Fruit fly (Drosophila melanogaster) whole organism, embryonic: ENCODE measurements around the gene CAHbeta.

Source experiments
- Ada2b ChIP-seq: fragments of 200-800 bp; sonication (Bioruptor generic); IDR thresholded peaks from 2 replicates; pipeline ENCODE4 v1.3.6; 2022; ENCODE audit warnings: missing biosample characterization, missing genetic modification characterization
- Awh ChIP-seq: fragments of 200-800 bp; sonication (Bioruptor generic); IDR thresholded peaks from 2 replicates; pipeline ENCODE4, ENCODE4 v1.3.6; 2022; ENCODE audit warnings: missing biosample characterization, missing genetic modification characterization
- Bdp1 ChIP-seq: fragments of 200-800 bp; sonication (Bioruptor generic); optimal IDR thresholded peaks from 3 replicates; lab custom pipeline; 2016; ENCODE audit warnings: missing biosample characterization, missing genetic modification characterization
- Blimp-1 ChIP-seq: fragments of 200-800 bp; sonication (Bioruptor generic); optimal IDR thresholded peaks from 3 replicates; lab custom pipeline; 2018; ENCODE audit warnings: missing biosample characterization, missing genetic modification characterization, mild to moderate bottlenecking, moderate library complexity, missing genetic modification reagents
- CG10565 ChIP-seq: fragments of 200-800 bp; sonication (Bioruptor generic); optimal IDR thresholded peaks from 3 replicates; lab custom pipeline; 2016; ENCODE audit warnings: missing biosample characterization, mild to moderate bottlenecking, missing genetic modification characterization
- CG12236 ChIP-seq: fragments of 200-800 bp; sonication (Bioruptor generic); optimal IDR thresholded peaks from 2 replicates; lab custom pipeline; 2016; ENCODE audit warnings: missing biosample characterization, missing genetic modification characterization
- CG14014 ChIP-seq: fragments of 200-800 bp; sonication (Bioruptor generic); IDR thresholded peaks from 2 replicates; pipeline ENCODE4 v1.3.6; 2022; ENCODE audit warnings: missing biosample characterization, missing genetic modification characterization
- CG17361 ChIP-seq: fragments of 200-800 bp; sonication (Bioruptor generic); IDR thresholded peaks from 3 replicates; pipeline ENCODE4 v1.3.6; 2022; ENCODE audit warnings: missing biosample characterization, missing genetic modification characterization
- CG17829 ChIP-seq: fragments of 200-800 bp; optimal IDR thresholded peaks from 2 replicates; lab custom pipeline; 2019; ENCODE audit warnings: missing biosample characterization, mild to moderate bottlenecking, missing genetic modification characterization, moderate library complexity
- CG2199 ChIP-seq: fragments of 200-800 bp; sonication (Bioruptor generic); IDR thresholded peaks from 3 replicates; pipeline ENCODE4 v1.3.6; 2022; ENCODE audit warnings: missing biosample characterization, missing genetic modification characterization
- CG33213 ChIP-seq: fragments of 200-800 bp; sonication (Bioruptor generic); optimal IDR thresholded peaks from 3 replicates; lab custom pipeline; 2016; ENCODE audit warnings: missing biosample characterization, missing genetic modification characterization
- CG3995 ChIP-seq: fragments of 200-800 bp; sonication (Bioruptor generic); optimal IDR thresholded peaks from 3 replicates; lab custom pipeline; 2016; ENCODE audit warnings: missing biosample characterization, missing genetic modification characterization
- CG5180 ChIP-seq: fragments of 200-800 bp; sonication (Bioruptor generic); optimal IDR thresholded peaks from 3 replicates; lab custom pipeline; 2017; ENCODE audit warnings: missing biosample characterization, missing genetic modification characterization, mild to moderate bottlenecking, moderate library complexity, missing genetic modification reagents
- CG6254 ChIP-seq: fragments of 200-800 bp; sonication (Bioruptor generic); optimal IDR thresholded peaks from 3 replicates; lab custom pipeline; 2017; ENCODE audit warnings: mild to moderate bottlenecking, missing biosample characterization, missing genetic modification reagents, missing genetic modification characterization
- CG6765 ChIP-seq: fragments of 200-800 bp; sonication (Bioruptor generic); optimal IDR thresholded peaks from 3 replicates; lab custom pipeline; 2017; ENCODE audit warnings: missing biosample characterization, mild to moderate bottlenecking, missing genetic modification characterization
- CG7987 ChIP-seq: fragments of 200-800 bp; sonication (Bioruptor generic); optimal IDR thresholded peaks from 2 replicates; lab custom pipeline; 2018; ENCODE audit warnings: missing biosample characterization, mild to moderate bottlenecking, missing genetic modification characterization, moderate library complexity
- CG8924 ChIP-seq: fragments of 200-800 bp; optimal IDR thresholded peaks from 3 replicates; lab custom pipeline; 2019; ENCODE audit warnings: missing biosample characterization, mild to moderate bottlenecking, missing genetic modification characterization, moderate library complexity
- CHES-1-like ChIP-seq: fragments of 200-800 bp; sonication (Bioruptor generic); optimal IDR thresholded peaks from 2 replicates; lab custom pipeline; 2016; ENCODE audit warnings: missing biosample characterization, missing genetic modification characterization
- Chrac-16 ChIP-seq: fragments of 200-800 bp; sonication (Bioruptor generic); optimal IDR thresholded peaks from 3 replicates; lab custom pipeline; 2016; ENCODE audit warnings: missing biosample characterization, missing genetic modification characterization
- Dad ChIP-seq: fragments of 200-800 bp; sonication (Bioruptor generic); optimal IDR thresholded peaks from 3 replicates; lab custom pipeline; 2016; ENCODE audit warnings: missing biosample characterization, missing genetic modification characterization
- Dip2 ChIP-seq: fragments of 200-800 bp; sonication (Bioruptor generic); IDR thresholded peaks from 2 replicates; pipeline ENCODE4 v1.3.6; 2022; ENCODE audit warnings: missing biosample characterization, missing genetic modification characterization
- Doc2 ChIP-seq: fragments of 200-800 bp; sonication (Bioruptor generic); IDR thresholded peaks from 2 replicates; pipeline ENCODE4 v1.3.6; 2022; ENCODE audit warnings: missing biosample characterization, missing genetic modification characterization
- Doc3 ChIP-seq: fragments of 200-800 bp; sonication (Bioruptor generic); IDR thresholded peaks from 3 replicates; pipeline ENCODE4 v1.3.6; 2022; ENCODE audit warnings: missing biosample characterization, missing genetic modification characterization; ENCODE audit not compliant: partially characterized antibody
- Elba2 ChIP-seq: fragments of 200-800 bp; sonication (Bioruptor generic); optimal IDR thresholded peaks from 3 replicates; lab custom pipeline; 2016; ENCODE audit warnings: missing biosample characterization, missing genetic modification characterization
- HLH4C ChIP-seq: fragments of 200-800 bp; sonication (Bioruptor generic); IDR thresholded peaks from 3 replicates; pipeline ENCODE4 v1.3.6; 2022; ENCODE audit warnings: missing biosample characterization, missing genetic modification characterization; ENCODE audit not compliant: partially characterized antibody
- Hmr ChIP-seq: fragments of 200-800 bp; sonication (Bioruptor generic); optimal IDR thresholded peaks from 3 replicates; lab custom pipeline; 2017; ENCODE audit warnings: mild to moderate bottlenecking, missing biosample characterization, missing genetic modification reagents, missing genetic modification characterization
- Mad ChIP-seq: fragments of 200-800 bp; sonication (Bioruptor generic); optimal IDR thresholded peaks from 2 replicates; lab custom pipeline; 2016; ENCODE audit warnings: missing biosample characterization, missing genetic modification characterization
- Max ChIP-seq: fragments of 200-800 bp; sonication (Bioruptor generic); optimal IDR thresholded peaks from 2 replicates; lab custom pipeline; 2016; ENCODE audit warnings: missing biosample characterization, mild to moderate bottlenecking, missing genetic modification characterization
- Meics ChIP-seq: fragments of 200-800 bp; sonication (Bioruptor generic); optimal IDR thresholded peaks from 2 replicates; lab custom pipeline; 2017; ENCODE audit warnings: missing biosample characterization, mild to moderate bottlenecking, missing genetic modification characterization
- bab2 ChIP-seq: fragments of 200-800 bp; sonication (Bioruptor generic); optimal IDR thresholded peaks from 2 replicates; lab custom pipeline; 2016; ENCODE audit warnings: missing biosample characterization, missing genetic modification characterization
- cg ChIP-seq: fragments of 200-800 bp; sonication (Bioruptor generic); optimal IDR thresholded peaks from 3 replicates; lab custom pipeline; 2019; ENCODE audit warnings: missing biosample characterization, mild to moderate bottlenecking, missing genetic modification characterization, moderate library complexity
- ci ChIP-seq: fragments of 200-800 bp; sonication (Bioruptor generic); IDR thresholded peaks from 3 replicates; pipeline ENCODE4 v1.3.6; 2022; ENCODE audit warnings: missing biosample characterization, missing genetic modification characterization
- crol ChIP-seq: fragments of 200-800 bp; sonication (Bioruptor generic); IDR thresholded peaks from 2 replicates; pipeline ENCODE4 v1.3.6; 2022; ENCODE audit warnings: missing biosample characterization, missing genetic modification characterization
- dmrt99B ChIP-seq: fragments of 200-800 bp; sonication (Bioruptor generic); optimal IDR thresholded peaks from 2 replicates; lab custom pipeline; 2018; ENCODE audit warnings: missing biosample characterization, mild to moderate bottlenecking, missing genetic modification characterization, moderate library complexity
- dysf ChIP-seq: fragments of 200-800 bp; sonication (Bioruptor generic); IDR thresholded peaks from 3 replicates; pipeline ENCODE4 v1.3.6; 2022; ENCODE audit warnings: missing biosample characterization, missing genetic modification characterization
- ems ChIP-seq: fragments of 200-800 bp; sonication (Bioruptor generic); optimal IDR thresholded peaks from 3 replicates; lab custom pipeline; 2016; ENCODE audit warnings: missing biosample characterization, missing genetic modification characterization
- exex ChIP-seq: fragments of 200-800 bp; sonication (Bioruptor generic); optimal IDR thresholded peaks from 4 replicates; lab custom pipeline; 2018; ENCODE audit warnings: missing biosample characterization, mild to moderate bottlenecking, missing genetic modification characterization, moderate library complexity
- gce ChIP-seq: fragments of 200-800 bp; sonication (Bioruptor generic); IDR thresholded peaks from 3 replicates; pipeline ENCODE4 v1.3.6; 2022; ENCODE audit warnings: missing biosample characterization, missing genetic modification characterization
- gcm ChIP-seq: fragments of 200-800 bp; sonication (Bioruptor generic); optimal IDR thresholded peaks from 2 replicates; lab custom pipeline; 2019; ENCODE audit warnings: missing biosample characterization, mild to moderate bottlenecking, missing genetic modification characterization, moderate library complexity
- gcm2 ChIP-seq: fragments of 200-800 bp; sonication (Bioruptor generic); optimal IDR thresholded peaks from 2 replicates; lab custom pipeline; 2016; ENCODE audit warnings: missing biosample characterization, missing genetic modification characterization
- h ChIP-seq: fragments of >200 bp; optimal IDR thresholded peaks from 2 replicates; lab custom pipeline; 2017
- hkb ChIP-seq, 2 experiments: fragments of 200-800 bp in 1 of 2; fragments of >200 bp in 1 of 2; sonication (Bioruptor generic) in 1 of 2; IDR thresholded peaks in 1 of 2; optimal IDR thresholded peaks in 1 of 2; 2 replicates each; pipeline versions ENCODE4 v1.3.6 to Lab custom; 2017 to 2022; ENCODE audit warnings: missing biosample characterization in 1 of 2, missing genetic modification characterization in 1 of 2
- ken ChIP-seq: fragments of 200-800 bp; sonication (Bioruptor generic); IDR thresholded peaks from 3 replicates; pipeline ENCODE4 v1.3.6; 2022; ENCODE audit warnings: missing biosample characterization, missing genetic modification characterization
- odd ChIP-seq: fragments of 200-800 bp; sonication (Bioruptor generic); optimal IDR thresholded peaks from 2 replicates; lab custom pipeline; 2017; ENCODE audit warnings: missing biosample characterization, mild to moderate bottlenecking, missing genetic modification characterization
- ro ChIP-seq: fragments of 200-800 bp; sonication (Bioruptor generic); IDR thresholded peaks from 2 replicates; pipeline ENCODE4 v1.3.6; 2022; ENCODE audit warnings: missing biosample characterization, missing genetic modification characterization
- run ChIP-seq: fragments of 200-800 bp; sonication (Bioruptor generic); optimal IDR thresholded peaks from 3 replicates; lab custom pipeline; 2018; ENCODE audit warnings: missing biosample characterization, mild to moderate bottlenecking, missing genetic modification characterization
- salm ChIP-seq: fragments of 200-800 bp; sonication (Bioruptor generic); optimal IDR thresholded peaks from 2 replicates; lab custom pipeline; 2018; ENCODE audit warnings: missing biosample characterization, mild to moderate bottlenecking, missing genetic modification characterization
- sima ChIP-seq: fragments of 200-800 bp; sonication (Bioruptor generic); optimal IDR thresholded peaks from 2 replicates; lab custom pipeline; 2016; ENCODE audit warnings: missing biosample characterization, missing genetic modification characterization
- slp2 ChIP-seq: fragments of 200-800 bp; sonication (Bioruptor generic); optimal IDR thresholded peaks from 2 replicates; lab custom pipeline; 2016; ENCODE audit warnings: missing biosample characterization, missing genetic modification characterization
- tup ChIP-seq: fragments of 200-800 bp; sonication (Bioruptor generic); optimal IDR thresholded peaks from 2 replicates; lab custom pipeline; 2016; ENCODE audit warnings: missing biosample characterization, mild to moderate bottlenecking, missing genetic modification characterization, moderate library complexity

The CAHbeta gene

DNA sequence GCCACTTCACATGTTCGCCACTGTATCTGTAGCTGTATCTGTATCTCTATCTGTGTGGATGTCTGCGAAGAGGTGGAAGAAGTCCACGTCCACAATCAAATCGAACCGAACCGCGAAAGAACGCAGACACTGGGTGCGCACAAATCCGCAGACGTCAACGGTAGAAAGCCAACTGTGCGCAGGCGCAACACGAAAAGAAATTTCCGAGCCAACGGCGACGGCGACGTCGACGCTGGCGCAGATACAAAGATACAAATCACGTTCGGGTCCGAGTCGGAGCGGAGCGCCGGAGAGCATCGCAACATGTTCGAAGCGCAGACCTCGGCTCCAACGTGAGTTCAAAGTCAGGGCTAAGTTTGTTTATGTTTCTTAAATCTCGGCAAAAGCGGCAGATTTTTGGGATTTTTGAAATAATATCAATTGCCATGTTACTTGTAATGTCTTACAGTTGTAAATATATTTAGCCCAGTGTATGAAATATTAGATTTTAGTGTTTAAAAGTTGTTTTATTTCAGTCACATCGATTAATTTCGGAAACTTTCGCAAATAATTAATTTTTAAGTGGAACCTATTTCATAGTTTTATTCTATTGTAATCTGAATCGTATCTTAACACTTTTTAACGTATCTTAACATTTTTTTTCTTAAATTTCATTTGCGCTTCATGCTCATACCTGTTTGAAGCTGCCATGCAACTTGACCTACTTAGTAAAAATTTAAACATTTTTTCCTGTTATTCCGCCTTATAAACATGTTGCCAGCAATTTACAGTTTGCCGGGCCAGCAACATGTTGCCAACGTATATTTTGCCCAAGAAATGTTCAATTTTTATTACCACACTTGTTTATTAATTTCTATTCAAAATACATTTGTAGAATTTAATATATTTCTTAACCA is 17.6 kb upstream of the CAHbeta start, which contains the start of gene ich:
Gene ich, minus strand, starts transcription at position 178 of the 896 bp plus-strand sequence.
- TF ChIP-seq gcm (GFP tag; lab: Kevin White, UChicago) (no peak), Chrac-16 (no peak), CG7987 (GFP tag; lab: Kevin White, UChicago) (no peak), ken (GFP tag; lab: Robert Waterston, UW) (0 out of 3 replicates have a peak, but pooled peaks have one; percentile 6), h (lab: Kevin White, UChicago) (no peak), salm (no peak), run (tag; lab: Kevin White, UChicago) (no peak), CG2199 (GFP tag; lab: Robert Waterston, UW) (peak; percentile 77; the same call in 1 of the 3 replicates), Awh (GFP tag; lab: Robert Waterston, UW) (no peak), HLH4C (GFP tag; lab: Robert Waterston, UW) (no peak), exex (tag; lab: Kevin White, UChicago) (no peak), dysf (GFP tag; lab: Robert Waterston, UW) (no peak), CG33213 (no peak), Dip2 (GFP tag; lab: Robert Waterston, UW) (no peak), ci (GFP tag; lab: Robert Waterston, UW) (peak; percentile 27; the same call in 1 of the 3 replicates), Elba2 (GFP tag; lab: Kevin White, UChicago) (no peak), Ada2b (GFP tag; lab: Robert Waterston, UW) (no peak), Hmr (GFP tag; lab: Kevin White, UChicago) (no peak), CG17361 (GFP tag; lab: Robert Waterston, UW) (no peak), crol (GFP tag; lab: Robert Waterston, UW) (no peak), CG6765 (GFP tag; lab: Kevin White, UChicago) (no peak), bab2 (GFP tag; lab: Kevin White, UChicago) (no peak), CG10565 (GFP tag; lab: Kevin White, UChicago) (no peak), Meics (GFP tag; lab: Kevin White, UChicago) (no peak), Blimp-1 (GFP tag; lab: Kevin White, UChicago) (peak; percentile 30), CHES-1-like (GFP tag; lab: Kevin White, UChicago) (no peak), ems (GFP tag; lab: Kevin White, UChicago) (no peak), CG6254 (GFP tag; lab: Kevin White, UChicago) (no peak), CG14014 (no peak), slp2 (GFP tag; lab: Kevin White, UChicago) (no peak), CG5180 (peak; percentile 98), CG8924 (tag; lab: Kevin White, UChicago) (peak; percentile 22), Bdp1 (GFP tag; lab: Kevin White, UChicago) (no peak), Mad (GFP tag; lab: Kevin White, UChicago) (no peak), CG17829 (tag; lab: Kevin White, UChicago) (peak; percentile 10), Max (GFP tag; lab: Kevin White, UChicago) (no peak), CG12236 (no peak), CG3995 (GFP tag; lab: Kevin White, UChicago) (no peak), gcm2 (GFP tag; lab: Kevin White, UChicago) (no peak), Dad (no peak), dmrt99B (no peak), odd (GFP tag; lab: Kevin White, UChicago) (no peak), Doc3 (GFP tag; lab: Robert Waterston, UW) (no peak), tup (GFP tag; lab: Kevin White, UChicago) (no peak), Doc2 (no peak), sima (GFP tag; lab: Kevin White, UChicago) (no peak), ro (GFP tag; lab: Robert Waterston, UW) (no peak), cg (peak; percentile 57), hkb (optimal IDR thresholded peaks at IDR 0.05; lab: Kevin White, UChicago) (no peak), hkb (GFP tag; IDR thresholded peaks at IDR 0.05; lab: Robert Waterston, UW) (no peak), gce (no peak)
